Worm (Caenorhabditis elegans): ENCODE data around the gene mig-21.

Gene mig-21

ce11 chrIII:5846412-5846811, 31.8 kb downstream of the mig-21 start:
- TF ChIP-seq crh-2 (tag; optimal IDR thresholded peaks at IDR 0.05) (peak; percentile 7), nhr-237 (tag; optimal IDR thresholded peaks at IDR 0.05) (no peak), ZK546.5 (tag; optimal IDR thresholded peaks at IDR 0.05) (no peak), C34F6.9 (tag; optimal IDR thresholded peaks at IDR 0.05) (peak; percentile 49), sma-9 (GFP tag; optimal IDR thresholded peaks at IDR 0.05) (peak; percentile 3), sma-9 (tag; optimal IDR thresholded peaks at IDR 0.05) (no peak), lin-11 (tag; optimal IDR thresholded peaks at IDR 0.05) (no peak), F13H6.1 (tag; optimal IDR thresholded peaks at IDR 0.05) (no peak), alr-1 (tag; optimal IDR thresholded peaks at IDR 0.05) (no peak), sem-4 (tag; optimal IDR thresholded peaks at IDR 0.05) (no peak), lsy-2 (tag; optimal IDR thresholded peaks at IDR 0.05) (no peak), skn-1 (tag; optimal IDR thresholded peaks at IDR 0.05) (no peak), mbf-1 (tag; optimal IDR thresholded peaks at IDR 0.05) (no peak), fos-1 (tag; optimal IDR thresholded peaks at IDR 0.05) (no peak), unc-55 (GFP tag; optimal IDR thresholded peaks at IDR 0.05) (peak; percentile 30), unc-39 (tag; optimal IDR thresholded peaks at IDR 0.05) (no peak), mdl-1 (tag; optimal IDR thresholded peaks at IDR 0.05) (no peak), nhr-25 (tag; optimal IDR thresholded peaks at IDR 0.05) (no peak), ztf-1 (GFP tag; conservative IDR thresholded peaks at IDR 0.05) (no peak)

ce11 chrIII:5845483-5845882, 32.7 kb downstream of the mig-21 start:
- peak; percentile 83 for TF ChIP-seq C34F6.9 (tag; optimal IDR thresholded peaks at IDR 0.05)
- TF ChIP-seq nhr-10 (tag; optimal IDR thresholded peaks at IDR 0.05) = no peak
- TF ChIP-seq nhr-11 (tag; optimal IDR thresholded peaks at IDR 0.05) = no peak
- TF ChIP-seq aly-2 (tag; optimal IDR thresholded peaks at IDR 0.05) = no peak
- no peak for TF ChIP-seq nhr-25 (tag; optimal IDR thresholded peaks at IDR 0.05)
- TF ChIP-seq lin-13 (GFP tag; optimal IDR thresholded peaks at IDR 0.05) = peak; percentile 58
- TF ChIP-seq lin-11 (tag; optimal IDR thresholded peaks at IDR 0.05) = peak; percentile 34
- peak; percentile 94 for TF ChIP-seq zag-1 (tag; optimal IDR thresholded peaks at IDR 0.05)
- peak; percentile 41 for TF ChIP-seq nhr-6 (tag; optimal IDR thresholded peaks at IDR 0.05)
- no peak for TF ChIP-seq unc-39 (tag; optimal IDR thresholded peaks at IDR 0.05)
- no peak for TF ChIP-seq ZK546.5 (tag; optimal IDR thresholded peaks at IDR 0.05)
- TF ChIP-seq crh-2 (tag; optimal IDR thresholded peaks at IDR 0.05) = peak; percentile 82
- peak; percentile 85 for TF ChIP-seq egl-27 (tag; optimal IDR thresholded peaks at IDR 0.05)
- peak; percentile 71 for TF ChIP-seq Y55F3AM.14 (GFP tag; optimal IDR thresholded peaks at IDR 0.05)
- TF ChIP-seq dmd-4 (tag; optimal IDR thresholded peaks at IDR 0.05) = no peak
- TF ChIP-seq alr-1 (tag; optimal IDR thresholded peaks at IDR 0.05) = no peak
- peak; percentile 72 for TF ChIP-seq sma-9 (GFP tag; optimal IDR thresholded peaks at IDR 0.05)
- TF ChIP-seq sma-9 (tag; optimal IDR thresholded peaks at IDR 0.05) = no peak
- peak; percentile 76 for TF ChIP-seq F13H6.1 (tag; optimal IDR thresholded peaks at IDR 0.05)
- TF ChIP-seq nhr-237 (tag; optimal IDR thresholded peaks at IDR 0.05) = no peak
- TF ChIP-seq ztf-1 (GFP tag; conservative IDR thresholded peaks at IDR 0.05) = no peak
- TF ChIP-seq nhr-23 (tag; optimal IDR thresholded peaks at IDR 0.05) = no peak
- peak; percentile 28 for TF ChIP-seq sem-4 (tag; optimal IDR thresholded peaks at IDR 0.05)
- no peak for TF ChIP-seq fos-1 (tag; optimal IDR thresholded peaks at IDR 0.05)
- TF ChIP-seq mdl-1 (tag; optimal IDR thresholded peaks at IDR 0.05) = peak; percentile 89 to 95
- no peak for TF ChIP-seq elt-1 (tag; optimal IDR thresholded peaks at IDR 0.05)
- no peak for TF ChIP-seq mbf-1 (tag; optimal IDR thresholded peaks at IDR 0.05)
- peak; percentile 91 for TF ChIP-seq nhr-129 (tag; optimal IDR thresholded peaks at IDR 0.05)
- no peak for TF ChIP-seq nhr-12 (tag; optimal IDR thresholded peaks at IDR 0.05)
- peak; percentile 61 for TF ChIP-seq ztf-4 (tag; optimal IDR thresholded peaks at IDR 0.05)
- TF ChIP-seq peb-1 (tag; optimal IDR thresholded peaks at IDR 0.05) = no peak
- no peak for TF ChIP-seq ceh-82 (tag; optimal IDR thresholded peaks at IDR 0.05)
- peak; percentile 94 for TF ChIP-seq unc-55 (GFP tag; optimal IDR thresholded peaks at IDR 0.05)
- peak; percentile 2 to 77 for TF ChIP-seq lsy-2 (tag; optimal IDR thresholded peaks at IDR 0.05)

ce11 chrIII:5843662-5844061, 34.5 kb downstream of the mig-21 start:
- TF ChIP-seq nhr-129 (tag; optimal IDR thresholded peaks at IDR 0.05) = peak; percentile 70
- TF ChIP-seq lsy-2 (tag; optimal IDR thresholded peaks at IDR 0.05) = peak in 1 of 2 experiments; percentile 8
- TF ChIP-seq F13H6.1 (tag; optimal IDR thresholded peaks at IDR 0.05) = peak; percentile 62
- TF ChIP-seq sem-4 (tag; optimal IDR thresholded peaks at IDR 0.05) = no peak
- peak in 1 of 2 experiments; percentile 18 for TF ChIP-seq mdl-1 (tag; optimal IDR thresholded peaks at IDR 0.05)

ce11 chrIII:5842920-5843319, 35.3 kb downstream of the mig-21 start:
- TF ChIP-seq snpc-4 (tag; optimal IDR thresholded peaks at IDR 0.05) (no peak), nhr-237 (tag; optimal IDR thresholded peaks at IDR 0.05) (no peak), mdl-1 (tag; optimal IDR thresholded peaks at IDR 0.05) (no peak), Y55F3AM.14 (GFP tag; optimal IDR thresholded peaks at IDR 0.05) (no peak), fos-1 (tag; optimal IDR thresholded peaks at IDR 0.05) (no peak), nhr-6 (tag; optimal IDR thresholded peaks at IDR 0.05) (no peak), nhr-21 (tag; optimal IDR thresholded peaks at IDR 0.05) (no peak), nhr-129 (tag; optimal IDR thresholded peaks at IDR 0.05) (no peak), egl-27 (tag; optimal IDR thresholded peaks at IDR 0.05) (no peak), C34F6.9 (tag; optimal IDR thresholded peaks at IDR 0.05) (peak; percentile 37), blmp-1 (tag; optimal IDR thresholded peaks at IDR 0.05; ENCODE audit: insufficient read depth) (no peak), nhr-11 (tag; optimal IDR thresholded peaks at IDR 0.05) (no peak), ama-1 (optimal IDR thresholded peaks at IDR 0.05) (no peak), ZK546.5 (tag; optimal IDR thresholded peaks at IDR 0.05) (no peak), nhr-10 (tag; optimal IDR thresholded peaks at IDR 0.05) (no peak), sem-4 (tag; optimal IDR thresholded peaks at IDR 0.05) (no peak), unc-55 (GFP tag; optimal IDR thresholded peaks at IDR 0.05) (peak; percentile 47)
